Worm (Caenorhabditis elegans) whole organism, L3 larva: ENCODE results near the gene skr-14.

Experiments
- mdl-1 ChIP-seq: fragments of 150-350 bp; optimal IDR thresholded peaks from 2 replicates; lab custom pipeline; 2014; ENCODE audit warnings: missing biosample characterization, missing genetic modification characterization
- nhr-28 ChIP-seq: fragments of 150-350 bp; optimal IDR thresholded peaks from 2 replicates; lab custom pipeline; 2014; ENCODE audit warnings: missing biosample characterization, missing genetic modification characterization

ce11 chrV:4423087-4423486 lies 1.7 kb upstream of the skr-14 start:
- TF ChIP-seq mdl-1 (tag; lab: Kevin White, UChicago) (no peak), nhr-28 (tag; lab: Kevin White, UChicago) (no peak)
